Worm (Caenorhabditis elegans) whole organism, mixed stage, embryonic: Measurements from ENCODE around the gene Y76A2B.4.

Experiments
- elt-3 ChIP-seq: fragments of 150-350 bp; optimal IDR thresholded peaks from 2 replicates; lab custom pipeline; 2014; ENCODE audit warnings: missing biosample characterization, missing genetic modification characterization
- lin-13 ChIP-seq: fragments of 150-350 bp; optimal IDR thresholded peaks from 2 replicates; lab custom pipeline; 2014; ENCODE audit warnings: missing biosample characterization, missing genetic modification characterization
- nhr-12 ChIP-seq: fragments of 150-350 bp; optimal IDR thresholded peaks from 2 replicates; lab custom pipeline; 2014; ENCODE audit warnings: missing biosample characterization, missing genetic modification characterization
- snpc-4 ChIP-seq: fragments of 150-350 bp; optimal IDR thresholded peaks from 2 replicates; lab custom pipeline; 2014; ENCODE audit warnings: missing biosample characterization, missing genetic modification characterization
- unc-120 ChIP-seq: sonication (generic microtip); optimal IDR thresholded peaks from 2 replicates; lab custom pipeline; 2017; ENCODE audit warnings: missing genetic modification characterization, missing compliant biosample characterization; ENCODE audit not compliant: poor library complexity, severe bottlenecking
- unc-39 ChIP-seq: fragments of 150-350 bp; optimal IDR thresholded peaks from 2 replicates; lab custom pipeline; 2014; ENCODE audit warnings: missing biosample characterization, missing genetic modification characterization
- unc-62 ChIP-seq: fragments of 150-350 bp; optimal IDR thresholded peaks from 2 replicates; lab custom pipeline; 2014; ENCODE audit warnings: missing biosample characterization, missing genetic modification reagents, missing genetic modification characterization

- no peak for TF ChIP-seq unc-62 (GFP tag; lab: Kevin White, UChicago)
- TF ChIP-seq snpc-4 (tag; lab: Kevin White, UChicago) = no peak
- TF ChIP-seq lin-13 = no peak
- no peak for TF ChIP-seq elt-3 (tag; lab: Kevin White, UChicago)
- no peak for TF ChIP-seq unc-39 (tag; lab: Kevin White, UChicago)
- TF ChIP-seq unc-120 (tag; lab: Kevin White, UChicago) = no peak
- no peak for TF ChIP-seq nhr-12 (tag; lab: Kevin White, UChicago)
These were observed 15.7 kb downstream of the Y76A2B.4 start for ce11 chrIII:13530838-13531237.
